Fruit fly (Drosophila melanogaster) whole organism, embryonic: ENCODE data around the gene CG9760.
A peak's percentile ranks its signal among the peaks of the same experiment; 100 is the strongest.

ENCODE experiments used
- Bteb2 ChIP-seq: fragments of 200-800 bp; sonication (Bioruptor generic); optimal IDR thresholded peaks from 2 replicates; lab custom pipeline; 2016; ENCODE audit warnings: missing biosample characterization, missing genetic modification characterization
- CG1024 ChIP-seq: fragments of 200-800 bp; sonication (Bioruptor generic); IDR thresholded peaks from 2 replicates; pipeline ENCODE4 v1.3.6; 2022; ENCODE audit warnings: missing biosample characterization, missing genetic modification characterization
- CG10431 ChIP-seq: fragments of 200-800 bp; sonication (Bioruptor generic); optimal IDR thresholded peaks from 3 replicates; lab custom pipeline; 2018; ENCODE audit warnings: missing biosample characterization, mild to moderate bottlenecking, missing genetic modification characterization
- CG10959 ChIP-seq: fragments of 200-800 bp; sonication (Bioruptor generic); IDR thresholded peaks from 2 replicates; pipeline ENCODE4 v1.3.6; 2022; ENCODE audit warnings: missing biosample characterization, missing genetic modification characterization
- CG11247 ChIP-seq: fragments of 200-800 bp; sonication (Bioruptor generic); IDR thresholded peaks from 2 replicates; pipeline ENCODE4 v1.3.6; 2022; ENCODE audit warnings: missing biosample characterization, missing genetic modification characterization
- CG11398 ChIP-seq: fragments of 200-800 bp; sonication (Bioruptor generic); optimal IDR thresholded peaks from 2 replicates; lab custom pipeline; 2016; ENCODE audit warnings: missing biosample characterization, missing genetic modification characterization
- CG12391 ChIP-seq: fragments of 200-800 bp; sonication (Bioruptor generic); optimal IDR thresholded peaks from 3 replicates; lab custom pipeline; 2018; ENCODE audit warnings: missing biosample characterization, mild to moderate bottlenecking, missing genetic modification characterization, moderate library complexity
- CG14441 ChIP-seq: fragments of 200-800 bp; sonication (Bioruptor generic); IDR thresholded peaks from 2 replicates; pipeline ENCODE4 v1.3.6; 2022; ENCODE audit warnings: missing biosample characterization, missing genetic modification characterization
- CG14667 ChIP-seq: fragments of 200-800 bp; sonication (Bioruptor generic); IDR thresholded peaks from 2 replicates; pipeline ENCODE4 v1.3.6; 2022; ENCODE audit warnings: missing biosample characterization, missing genetic modification characterization
- CG15073 ChIP-seq: fragments of 200-800 bp; sonication (Bioruptor generic); optimal IDR thresholded peaks from 2 replicates; lab custom pipeline; 2016; ENCODE audit warnings: missing biosample characterization, missing genetic modification characterization
- CG15269 ChIP-seq: fragments of 200-800 bp; sonication (Bioruptor generic); optimal IDR thresholded peaks from 2 replicates; lab custom pipeline; 2018; ENCODE audit warnings: missing biosample characterization, mild to moderate bottlenecking, missing genetic modification characterization, moderate library complexity
- CG15696 ChIP-seq: fragments of 200-800 bp; sonication (Bioruptor generic); optimal IDR thresholded peaks from 2 replicates; lab custom pipeline; 2019; ENCODE audit warnings: missing biosample characterization, mild to moderate bottlenecking, missing genetic modification characterization, moderate library complexity
- CG16779 ChIP-seq: fragments of 200-800 bp; sonication (Bioruptor generic); IDR thresholded peaks from 2 replicates; pipeline ENCODE4 v1.3.6; 2022; ENCODE audit warnings: missing biosample characterization, missing genetic modification characterization
- CG16863 ChIP-seq: fragments of 200-800 bp; sonication (Bioruptor generic); optimal IDR thresholded peaks from 3 replicates; lab custom pipeline; 2016; ENCODE audit warnings: missing biosample characterization, missing genetic modification characterization
- CG17385 ChIP-seq: fragments of 200-800 bp; sonication (Bioruptor generic); optimal IDR thresholded peaks from 3 replicates; lab custom pipeline; 2018; ENCODE audit warnings: missing biosample characterization, mild to moderate bottlenecking, missing genetic modification characterization
- CG1832 ChIP-seq: fragments of 200-800 bp; sonication (Bioruptor generic); optimal IDR thresholded peaks from 2 replicates; lab custom pipeline; 2017; ENCODE audit warnings: missing biosample characterization, mild to moderate bottlenecking, missing genetic modification characterization, inconsistent platforms
- CG30403 ChIP-seq: fragments of 200-800 bp; sonication (Bioruptor generic); optimal IDR thresholded peaks from 3 replicates; lab custom pipeline; 2016; ENCODE audit warnings: missing biosample characterization, missing genetic modification characterization
- CG32767 ChIP-seq: fragments of 200-800 bp; sonication (Bioruptor generic); IDR thresholded peaks from 2 replicates; pipeline ENCODE4 v1.3.6; 2022; ENCODE audit warnings: missing biosample characterization, missing genetic modification characterization
- CG5953 ChIP-seq: fragments of 200-800 bp; sonication (Bioruptor generic); IDR thresholded peaks from 2 replicates; pipeline ENCODE4 v1.3.6; 2022; ENCODE audit warnings: missing biosample characterization, missing genetic modification characterization
- CG6765 ChIP-seq: fragments of 200-800 bp; sonication (Bioruptor generic); optimal IDR thresholded peaks from 3 replicates; lab custom pipeline; 2017; ENCODE audit warnings: missing biosample characterization, mild to moderate bottlenecking, missing genetic modification characterization
- CG6854 ChIP-seq: fragments of 200-800 bp; sonication (Bioruptor generic); optimal IDR thresholded peaks from 3 replicates; lab custom pipeline; 2017; ENCODE audit warnings: missing biosample characterization, mild to moderate bottlenecking, missing genetic modification characterization
- Dref ChIP-seq: fragments of 200-800 bp; sonication (Bioruptor generic); IDR thresholded peaks from 2 replicates; pipeline ENCODE4 v1.3.6; 2022; ENCODE audit warnings: missing biosample characterization, missing genetic modification characterization
- Drgx ChIP-seq: fragments of 200-800 bp; sonication (Bioruptor generic); IDR thresholded peaks from 2 replicates; pipeline ENCODE4 v1.3.6; 2022; ENCODE audit warnings: missing biosample characterization, missing genetic modification characterization
- Fer3 ChIP-seq: fragments of 200-800 bp; sonication (Bioruptor generic); optimal IDR thresholded peaks from 2 replicates; lab custom pipeline; 2018; ENCODE audit warnings: missing biosample characterization, mild to moderate bottlenecking, missing genetic modification characterization, moderate library complexity
- GATAe ChIP-seq: fragments of 200-800 bp; sonication (Bioruptor generic); conservative IDR thresholded peaks from 2 replicates; pipeline ENCODE4 v1.3.6; 2022; ENCODE audit warnings: missing biosample characterization, missing genetic modification characterization
- HmgZ ChIP-seq: fragments of 200-800 bp; sonication (Bioruptor generic); optimal IDR thresholded peaks from 2 replicates; lab custom pipeline; 2018; ENCODE audit warnings: missing biosample characterization, mild to moderate bottlenecking, missing genetic modification characterization
- Myb ChIP-seq: fragments of 200-800 bp; sonication (Bioruptor generic); optimal IDR thresholded peaks from 2 replicates; lab custom pipeline; 2016; ENCODE audit warnings: missing biosample characterization, missing genetic modification characterization
- Opbp ChIP-seq: fragments of 200-800 bp; sonication (Bioruptor generic); IDR thresholded peaks from 3 replicates; pipeline ENCODE4 v1.3.6; 2022; ENCODE audit warnings: missing biosample characterization, missing genetic modification characterization; ENCODE audit not compliant: partially characterized antibody
- Scr ChIP-seq: fragments of 200-800 bp; sonication (Bioruptor generic); IDR thresholded peaks from 2 replicates; pipeline ENCODE4 v1.3.6; 2022; ENCODE audit warnings: missing biosample characterization, missing genetic modification characterization; ENCODE audit not compliant: partially characterized antibody
- Sry-β ChIP-seq: fragments of 200-800 bp; sonication (Bioruptor generic); optimal IDR thresholded peaks from 2 replicates; lab custom pipeline; 2018; ENCODE audit warnings: missing biosample characterization, mild to moderate bottlenecking, missing genetic modification characterization, moderate library complexity
- YL-1 ChIP-seq: fragments of 200-800 bp; sonication (Bioruptor generic); optimal IDR thresholded peaks from 3 replicates; lab custom pipeline; 2017; ENCODE audit warnings: missing biosample characterization, mild to moderate bottlenecking, missing genetic modification characterization
- amos ChIP-seq: fragments of 200-800 bp; sonication (Bioruptor generic); IDR thresholded peaks from 2 replicates; pipeline ENCODE4 v1.3.6; 2022; ENCODE audit warnings: missing biosample characterization, missing genetic modification characterization; ENCODE audit not compliant: partially characterized antibody
- az2 ChIP-seq: fragments of 200-800 bp; sonication (Bioruptor generic); optimal IDR thresholded peaks from 3 replicates; lab custom pipeline; 2016; ENCODE audit warnings: missing biosample characterization, missing genetic modification characterization
- bcd ChIP-seq: fragments of 200-800 bp; sonication (Bioruptor generic); optimal IDR thresholded peaks from 2 replicates; lab custom pipeline; 2017; ENCODE audit warnings: missing biosample characterization, mild to moderate bottlenecking, missing genetic modification characterization
- bowl ChIP-seq: fragments of 200-800 bp; sonication (Bioruptor generic); IDR thresholded peaks from 2 replicates; pipeline ENCODE4 v1.3.6; 2022; ENCODE audit warnings: missing biosample characterization, missing genetic modification characterization
- caup ChIP-seq: fragments of 200-800 bp; sonication (Bioruptor generic); optimal IDR thresholded peaks from 3 replicates; lab custom pipeline; 2017; ENCODE audit warnings: missing biosample characterization, mild to moderate bottlenecking, missing genetic modification characterization, moderate library complexity; ENCODE audit not compliant: severe bottlenecking
- crc ChIP-seq: fragments of 200-800 bp; sonication (Bioruptor generic); optimal IDR thresholded peaks from 2 replicates; lab custom pipeline; 2016; ENCODE audit warnings: missing biosample characterization, missing genetic modification characterization
- eve ChIP-seq, 2 experiments: fragments of >200 bp; optimal IDR thresholded peaks; 2 replicates each; lab custom pipeline; 2017; ENCODE audit warnings: missing biosample characterization in 2 of 2, missing genetic modification characterization in 2 of 2
- fd3F ChIP-seq: fragments of 200-800 bp; sonication (Bioruptor generic); optimal IDR thresholded peaks from 2 replicates; lab custom pipeline; 2018; ENCODE audit warnings: missing biosample characterization, mild to moderate bottlenecking, missing genetic modification characterization, moderate library complexity
- gce ChIP-seq: fragments of 200-800 bp; sonication (Bioruptor generic); IDR thresholded peaks from 3 replicates; pipeline ENCODE4 v1.3.6; 2022; ENCODE audit warnings: missing biosample characterization, missing genetic modification characterization
- grau ChIP-seq: fragments of 200-800 bp; optimal IDR thresholded peaks from 3 replicates; lab custom pipeline; 2019; ENCODE audit warnings: missing biosample characterization, mild to moderate bottlenecking, missing genetic modification characterization, moderate library complexity
- ham ChIP-seq: fragments of 200-800 bp; sonication (Bioruptor generic); IDR thresholded peaks from 2 replicates; pipeline ENCODE4 v1.3.6; 2022; ENCODE audit warnings: missing biosample characterization, missing genetic modification characterization
- lbe ChIP-seq: fragments of 200-800 bp; sonication (Bioruptor generic); optimal IDR thresholded peaks from 2 replicates; lab custom pipeline; 2016; ENCODE audit warnings: missing biosample characterization, mild to moderate bottlenecking, missing genetic modification characterization
- nerfin-2 ChIP-seq: fragments of 200-800 bp; sonication (Bioruptor generic); IDR thresholded peaks from 2 replicates; pipeline ENCODE4 v1.3.6; 2022; ENCODE audit warnings: missing biosample characterization, missing genetic modification characterization; ENCODE audit not compliant: partially characterized antibody
- nom ChIP-seq: fragments of 200-800 bp; sonication (Bioruptor generic); optimal IDR thresholded peaks from 2 replicates; lab custom pipeline; 2017; ENCODE audit warnings: missing biosample characterization, missing genetic modification characterization, mild to moderate bottlenecking, moderate library complexity, missing genetic modification reagents
- phol ChIP-seq: fragments of 200-800 bp; sonication (Bioruptor generic); optimal IDR thresholded peaks from 3 replicates; lab custom pipeline; 2018; ENCODE audit warnings: missing biosample characterization, mild to moderate bottlenecking, missing genetic modification characterization, moderate library complexity
- pnt ChIP-seq: fragments of 200-800 bp; sonication (Bioruptor generic); optimal IDR thresholded peaks from 3 replicates; lab custom pipeline; 2016; ENCODE audit warnings: missing biosample characterization, missing genetic modification characterization
- scrt ChIP-seq: fragments of 200-800 bp; sonication (Bioruptor generic); optimal IDR thresholded peaks from 2 replicates; lab custom pipeline; 2018; ENCODE audit warnings: missing biosample characterization, mild to moderate bottlenecking, missing genetic modification characterization, moderate library complexity
- tin ChIP-seq: fragments of 200-800 bp; sonication (Bioruptor generic); optimal IDR thresholded peaks from 3 replicates; lab custom pipeline; 2016; ENCODE audit warnings: missing biosample characterization, missing genetic modification characterization
- tup ChIP-seq: fragments of 200-800 bp; sonication (Bioruptor generic); optimal IDR thresholded peaks from 2 replicates; lab custom pipeline; 2016; ENCODE audit warnings: missing biosample characterization, mild to moderate bottlenecking, missing genetic modification characterization, moderate library complexity

The CG9760 gene

DNA sequence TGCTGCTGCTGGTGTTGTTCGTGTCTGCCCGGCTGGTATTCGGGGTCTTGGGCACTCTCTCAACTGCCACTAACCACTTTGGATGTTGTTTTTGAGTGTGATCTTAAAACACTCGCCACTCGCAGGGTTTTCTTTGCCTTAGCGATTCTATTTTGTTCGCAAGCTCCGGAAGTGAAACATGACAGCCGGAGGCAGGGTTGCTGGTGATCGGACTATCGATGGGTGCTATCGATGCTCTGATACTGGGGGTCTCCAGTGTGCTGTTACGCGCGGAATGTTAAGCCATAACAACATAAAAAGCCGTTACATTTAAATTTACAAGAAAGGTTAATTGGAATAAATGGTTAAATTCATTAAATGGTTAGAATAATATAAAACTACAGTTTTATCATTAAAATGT lies 38.6 kb downstream of the CG9760 start, which contains the start of gene yps (continued):
- TF ChIP-seq lbe: peak; percentile 89
- peak; percentile 84 for TF ChIP-seq Opbp
- TF ChIP-seq Myb (GFP tag; lab: Kevin White, UChicago): peak; percentile 98
- peak; percentile 90 for TF ChIP-seq tup (GFP tag; lab: Kevin White, UChicago)
- peak; percentile 88 for TF ChIP-seq tin
- TF ChIP-seq CG5953 (GFP tag; lab: Robert Waterston, UW): peak; percentile 88
- peak; percentile 71 for TF ChIP-seq Drgx
- peak; percentile 97 for TF ChIP-seq CG10431
- 0 out of 2 replicates have a peak, but pooled peaks have one; percentile 24 for TF ChIP-seq nerfin-2 (GFP tag; lab: Robert Waterston, UW)
- TF ChIP-seq scrt (GFP tag; lab: Kevin White, UChicago): peak; percentile 93
- peak; percentile 95; the same call in 2 of the 3 replicates for TF ChIP-seq gce (GFP tag; lab: Robert Waterston, UW)
- TF ChIP-seq Sry-β: peak; percentile 74
- TF ChIP-seq CG16779 (GFP tag; lab: Robert Waterston, UW): peak; percentile 85
- peak; percentile 82 for TF ChIP-seq az2
- TF ChIP-seq CG15073 (GFP tag; lab: Kevin White, UChicago): no peak
- peak; percentile 97 for TF ChIP-seq bcd (GFP tag; lab: Kevin White, UChicago)
- peak; percentile 93 for TF ChIP-seq CG6854 (GFP tag; lab: Kevin White, UChicago)
- TF ChIP-seq CG1024 (GFP tag; lab: Robert Waterston, UW): peak; percentile 90
- peak; percentile 79 for TF ChIP-seq Scr
- TF ChIP-seq Fer3 (tag; lab: Kevin White, UChicago): peak; percentile 95
- TF ChIP-seq Bteb2: peak; percentile 93
- peak; percentile 98 for TF ChIP-seq YL-1 (GFP tag; lab: Kevin White, UChicago)
- peak; percentile 89 for TF ChIP-seq CG15269 (tag; lab: Kevin White, UChicago)
- TF ChIP-seq CG11398: peak; percentile 96
- TF ChIP-seq nom (GFP tag; lab: Kevin White, UChicago): peak; percentile 93
- TF ChIP-seq HmgZ (tag; lab: Kevin White, UChicago): peak; percentile 95
- TF ChIP-seq grau: peak; percentile 87
- TF ChIP-seq ham (GFP tag; lab: Robert Waterston, UW): peak; percentile 78; the same call in 1 of the 2 replicates
- no peak for TF ChIP-seq eve (GFP tag; optimal IDR thresholded peaks at IDR 0.05; lab: Kevin White, UChicago)
- TF ChIP-seq CG1832: no peak
- peak; percentile 92 for TF ChIP-seq CG17385 (GFP tag; lab: Kevin White, UChicago)
- peak; percentile 63 for TF ChIP-seq CG15696 (tag; lab: Kevin White, UChicago)
- TF ChIP-seq CG14441 (GFP tag; lab: Robert Waterston, UW): peak; percentile 84
- peak; percentile 84 for TF ChIP-seq CG16863 (GFP tag; lab: Kevin White, UChicago)
- TF ChIP-seq bowl (GFP tag; lab: Robert Waterston, UW): peak; percentile 80
- peak; percentile 26 for TF ChIP-seq pnt (GFP tag; lab: Kevin White, UChicago)
- TF ChIP-seq CG11247: peak; percentile 91
- peak; percentile 49 for TF ChIP-seq GATAe (GFP tag; lab: Robert Waterston, UW)
- peak; percentile 94 for TF ChIP-seq CG12391 (tag; lab: Kevin White, UChicago)
- TF ChIP-seq amos (GFP tag; lab: Robert Waterston, UW): peak; percentile 89
- peak; percentile 88; the same call in 1 of the 2 replicates for TF ChIP-seq CG10959
- peak; percentile 94 for TF ChIP-seq Dref (GFP tag; lab: Robert Waterston, UW)
- TF ChIP-seq CG30403 (GFP tag; lab: Kevin White, UChicago): peak; percentile 88
- TF ChIP-seq fd3F (GFP tag; lab: Kevin White, UChicago): peak; percentile 89
- TF ChIP-seq CG14667: peak; percentile 64; the same call in 1 of the 2 replicates
- TF ChIP-seq CG32767 (GFP tag; lab: Robert Waterston, UW): peak; percentile 72
- peak; percentile 90 for TF ChIP-seq phol
- peak; percentile 99 for TF ChIP-seq caup (GFP tag; lab: Kevin White, UChicago)
- TF ChIP-seq crc (GFP tag; lab: Kevin White, UChicago): peak; percentile 86
- peak; percentile 99 for TF ChIP-seq CG6765 (GFP tag; lab: Kevin White, UChicago)
